Worm (Caenorhabditis elegans): ENCODE results near the gene F52H2.1.

The F52H2.1 gene

DNA sequence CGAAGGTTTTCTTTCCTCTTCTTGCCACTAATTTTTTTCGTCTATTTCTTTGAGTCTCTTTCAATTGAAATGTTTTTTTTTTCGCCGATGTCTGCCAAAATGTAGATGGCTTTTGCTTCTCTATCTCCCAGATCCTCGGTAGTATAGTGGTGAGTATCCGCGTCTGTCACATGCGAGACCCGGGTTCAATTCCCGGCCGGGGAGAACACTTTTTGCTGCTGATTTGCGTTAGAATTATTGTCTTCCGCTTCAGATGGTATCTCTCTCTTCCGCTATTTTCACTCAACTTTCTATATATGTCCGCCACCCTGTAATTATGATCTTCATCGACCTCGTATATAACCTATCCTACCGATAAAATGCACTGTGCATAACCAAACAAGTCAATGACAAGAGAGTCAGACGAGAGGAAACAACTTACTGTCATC lies 19.5 kb upstream of the F52H2.1 start (continued):
- TF ChIP-seq egl-27 (tag; optimal IDR thresholded peaks at IDR 0.05) = no peak
- peak; percentile 48; the same call in 1 of the 2 replicates for TF ChIP-seq lin-29 (GFP tag; IDR thresholded peaks at IDR 0.05)
- TF ChIP-seq arid-1 (GFP tag; conservative IDR thresholded peaks at IDR 0.05) = peak; percentile 67
- TF ChIP-seq ztf-7 (tag; optimal IDR thresholded peaks at IDR 0.05) = peak; percentile 60
- TF ChIP-seq nhr-237 (tag; optimal IDR thresholded peaks at IDR 0.05) = no peak
- TF ChIP-seq R02D3.7 (tag; optimal IDR thresholded peaks at IDR 0.05) = no peak
- TF ChIP-seq ces-1 (GFP tag; optimal IDR thresholded peaks at IDR 0.05) = no peak
- peak in 1 of 2 experiments; percentile 45 for TF ChIP-seq hif-1 (tag; optimal IDR thresholded peaks at IDR 0.05)
- TF ChIP-seq lin-15B (tag; optimal IDR thresholded peaks at IDR 0.05) = no peak
- no peak for TF ChIP-seq fos-1 (tag; optimal IDR thresholded peaks at IDR 0.05)
- 0 out of 2 replicates have a peak, but pooled peaks have one; percentile 65 for TF ChIP-seq F44E2.7 (GFP tag; IDR thresholded peaks at IDR 0.05)
- no peak for TF ChIP-seq unc-39 (tag; optimal IDR thresholded peaks at IDR 0.05)
- TF ChIP-seq snpc-4 (tag; optimal IDR thresholded peaks at IDR 0.05) = no peak
- TF ChIP-seq madf-9 (GFP tag; conservative IDR thresholded peaks at IDR 0.05) = peak; percentile 88
- TF ChIP-seq duxl-1 (tag; optimal IDR thresholded peaks at IDR 0.05; ENCODE audit: poor library complexity) = peak; percentile 52
- no peak for TF ChIP-seq attf-4 (tag; optimal IDR thresholded peaks at IDR 0.05)
- no peak for TF ChIP-seq zag-1 (tag; optimal IDR thresholded peaks at IDR 0.05)
- peak; percentile 87 for TF ChIP-seq zip-2 (tag; optimal IDR thresholded peaks at IDR 0.05)
- TF ChIP-seq pqm-1 (tag; optimal IDR thresholded peaks at IDR 0.05) = no peak
- TF ChIP-seq mxl-3 (GFP tag; optimal IDR thresholded peaks at IDR 0.05) = peak; percentile 76
- no peak for TF ChIP-seq skn-1 (tag; optimal IDR thresholded peaks at IDR 0.05)
- TF ChIP-seq T20F7.1 (GFP tag; optimal IDR thresholded peaks at IDR 0.05) = peak; percentile 41
- TF ChIP-seq nhr-25 (tag; optimal IDR thresholded peaks at IDR 0.05; ENCODE audit: borderline replicate concordance, insufficient read depth) = peak; percentile 35
- peak; percentile 70 for TF ChIP-seq dmd-8 (GFP tag; IDR thresholded peaks at IDR 0.05)
- TF ChIP-seq D1046.2 (GFP tag; IDR thresholded peaks at IDR 0.05) = peak; percentile 73; the same call in 1 of the 2 replicates
- TF ChIP-seq zfp-3 (GFP tag; conservative IDR thresholded peaks at IDR 0.05) = no peak
- TF ChIP-seq tra-1 (GFP tag; IDR thresholded peaks at IDR 0.05) = peak; percentile 80
- TF ChIP-seq nhr-6 (tag; optimal IDR thresholded peaks at IDR 0.05) = no peak
- TF ChIP-seq daf-16 (GFP tag; optimal IDR thresholded peaks at IDR 0.05) = peak; percentile 68 to 91
- peak; percentile 75 for TF ChIP-seq daf-16 (tag; optimal IDR thresholded peaks at IDR 0.05)
- TF ChIP-seq mdl-1 (tag; optimal IDR thresholded peaks at IDR 0.05) = peak; percentile 14 to 85
- TF ChIP-seq rbr-2 (tag; optimal IDR thresholded peaks at IDR 0.05) = peak; percentile 84
- no peak for TF ChIP-seq fkh-10 (GFP tag; optimal IDR thresholded peaks at IDR 0.05)
- peak; percentile 62 for TF ChIP-seq gei-8 (GFP tag; optimal IDR thresholded peaks at IDR 0.05)
- peak; percentile 76 for TF ChIP-seq lir-3 (tag; optimal IDR thresholded peaks at IDR 0.05)
- TF ChIP-seq spr-1 (tag; optimal IDR thresholded peaks at IDR 0.05) = peak; percentile 75
- peak; percentile 16 for TF ChIP-seq nhr-77 (tag; optimal IDR thresholded peaks at IDR 0.05)
- peak; percentile 60 for TF ChIP-seq F37D6.2 (tag; optimal IDR thresholded peaks at IDR 0.05)
- TF ChIP-seq vab-7 (GFP tag; IDR thresholded peaks at IDR 0.05) = peak; percentile 82
- no peak for TF ChIP-seq cey-2 (tag; optimal IDR thresholded peaks at IDR 0.05; ENCODE audit: borderline replicate concordance, insufficient read depth)
- TF ChIP-seq ztf-11 (tag; optimal IDR thresholded peaks at IDR 0.05) = no peak
- TF ChIP-seq ctbp-1 (GFP tag; IDR thresholded peaks at IDR 0.05) = peak; percentile 77
- TF ChIP-seq nhr-11 (tag; optimal IDR thresholded peaks at IDR 0.05) = no peak
- peak; percentile 55; the same call in 1 of the 2 replicates for TF ChIP-seq nhr-42 (GFP tag; IDR thresholded peaks at IDR 0.05)
- TF ChIP-seq nhr-48 (tag; optimal IDR thresholded peaks at IDR 0.05) = peak; percentile 78
- TF ChIP-seq spr-3 (GFP tag; optimal IDR thresholded peaks at IDR 0.05) = peak; percentile 43
- TF ChIP-seq dpl-1 (GFP tag; optimal IDR thresholded peaks at IDR 0.05) = peak; percentile 17
- peak; percentile 93 for TF ChIP-seq nhr-41 (GFP tag; IDR thresholded peaks at IDR 0.05)
- peak; percentile 65 for TF ChIP-seq nhr-28 (tag; optimal IDR thresholded peaks at IDR 0.05)
- no peak for TF ChIP-seq nhr-76 (tag; optimal IDR thresholded peaks at IDR 0.05)
- peak; percentile 92 for TF ChIP-seq daf-19 (GFP tag; conservative IDR thresholded peaks at IDR 0.05)
- TF ChIP-seq lin-13 (GFP tag; optimal IDR thresholded peaks at IDR 0.05) = peak; percentile 53
